Worm (Caenorhabditis elegans): ENCODE measurements around the gene B0244.16.

DNA sequence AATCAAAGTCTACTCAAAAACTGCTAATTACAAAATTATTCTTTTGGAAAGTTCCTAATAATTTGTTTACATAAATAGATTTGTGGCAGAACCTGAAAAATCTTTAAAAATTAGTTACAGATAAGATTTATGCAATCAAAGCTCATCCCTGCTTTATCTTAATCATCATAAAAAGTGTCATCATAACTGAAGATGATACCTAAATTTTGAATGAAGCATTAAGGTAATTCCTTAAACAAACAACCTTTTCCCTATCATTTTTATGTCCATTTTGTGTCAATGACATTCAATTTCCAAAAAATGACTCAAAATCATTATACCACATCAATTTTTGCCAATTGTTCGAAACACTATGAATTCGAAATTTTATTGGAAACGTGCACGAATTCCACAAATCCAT lies 3.1 kb upstream of the B0244.16 start, which contains the start of gene B0244.6:
- TF ChIP-seq him-1 (tag; optimal IDR thresholded peaks at IDR 0.05) (no peak), W03F9.2 (tag; optimal IDR thresholded peaks at IDR 0.05) (no peak), dao-5 (tag; optimal IDR thresholded peaks at IDR 0.05) (no peak)

All from whole organism, L4/young adult.